Fruit fly (Drosophila melanogaster): Measurements from ENCODE around the gene TpnC73F.
A peak's percentile ranks its signal among the peaks of the same experiment; 100 is the strongest.

Gene TpnC73F

dm6 chr3L:17050661-17051452 lies 5.0 kb downstream of the TpnC73F start (continued):
- TF ChIP-seq Scr (GFP tag; IDR thresholded peaks at IDR 0.05; ENCODE audit: partially characterized antibody) (0 out of 2 replicates have a peak, but pooled peaks have one; percentile 16), wek (GFP tag; optimal IDR thresholded peaks at IDR 0.05) (no peak), CG12219 (GFP tag; optimal IDR thresholded peaks at IDR 0.05) (no peak), CG17359 (tag; optimal IDR thresholded peaks at IDR 0.05) (no peak), CG8281 (tag; optimal IDR thresholded peaks at IDR 0.05) (no peak), bbx (GFP tag; IDR thresholded peaks at IDR 0.05; ENCODE audit: partially characterized antibody) (peak; percentile 31; the same call in 1 of the 2 replicates), Eip74EF (GFP tag; optimal IDR thresholded peaks at IDR 0.05) (peak in 1 of 2 experiments; percentile 80), CG7271 (tag; optimal IDR thresholded peaks at IDR 0.05) (peak; percentile 6), Dp (GFP tag; optimal IDR thresholded peaks at IDR 0.05) (peak; percentile 84), HmgD (GFP tag; optimal IDR thresholded peaks at IDR 0.05) (peak; percentile 15), CG4617 (GFP tag; optimal IDR thresholded peaks at IDR 0.05; ENCODE audit: borderline replicate concordance) (peak; percentile 70), MESR4 (GFP tag; optimal IDR thresholded peaks at IDR 0.05) (peak; percentile 75), corto (GFP tag; optimal IDR thresholded peaks at IDR 0.05) (no peak), hkb (optimal IDR thresholded peaks at IDR 0.05) (no peak), hkb (GFP tag; IDR thresholded peaks at IDR 0.05) (0 out of 2 replicates have a peak, but pooled peaks have one; percentile 19), CG9797 (GFP tag; optimal IDR thresholded peaks at IDR 0.05) (peak; percentile 63), MBD-R2 (GFP tag; IDR thresholded peaks at IDR 0.05) (peak; percentile 58; the same call in 1 of the 2 replicates), bsh (GFP tag; optimal IDR thresholded peaks at IDR 0.05) (peak in 1 of 2 experiments; percentile 10), Pdp1 (GFP tag; optimal IDR thresholded peaks at IDR 0.05) (peak in 1 of 2 experiments; percentile 40), CG8478 (optimal IDR thresholded peaks at IDR 0.05) (peak; percentile 32), Ets97D (GFP tag; optimal IDR thresholded peaks at IDR 0.05) (peak; percentile 23), ash1 (GFP tag; optimal IDR thresholded peaks at IDR 0.05) (no peak), CG6175 (GFP tag; IDR thresholded peaks at IDR 0.05) (no peak), CG31388 (GFP tag; optimal IDR thresholded peaks at IDR 0.05) (no peak), slbo (GFP tag; IDR thresholded peaks at IDR 0.05) (0 out of 2 replicates have a peak, but pooled peaks have one; percentile 5), CG34422 (GFP tag; IDR thresholded peaks at IDR 0.05) (peak; percentile 39; the same call in 1 of the 3 replicates), stwl (tag; optimal IDR thresholded peaks at IDR 0.05) (peak; percentile 10), CG17186 (GFP tag; optimal IDR thresholded peaks at IDR 0.05) (peak; percentile 97), Lim3 (GFP tag; IDR thresholded peaks at IDR 0.05) (no peak), sqz (GFP tag; optimal IDR thresholded peaks at IDR 0.05) (no peak), en (GFP tag; optimal IDR thresholded peaks at IDR 0.05) (no peak), Med (GFP tag) (peak; percentile 49), gfzf (GFP tag; optimal IDR thresholded peaks at IDR 0.05) (peak; percentile 64), sens (GFP tag) (peak; percentile 44), CG13296 (GFP tag; optimal IDR thresholded peaks at IDR 0.05) (peak; percentile 7), mam (GFP tag; optimal IDR thresholded peaks at IDR 0.05) (no peak), Lhr (GFP tag; optimal IDR thresholded peaks at IDR 0.05) (peak; percentile 12), trem (tag; optimal IDR thresholded peaks at IDR 0.05) (peak; percentile 28), BEAF-32 (GFP tag; optimal IDR thresholded peaks at IDR 0.05) (peak; percentile 15), GATAe (GFP tag; conservative IDR thresholded peaks at IDR 0.05) (no peak), unc-4 (GFP tag; IDR thresholded peaks at IDR 0.05; ENCODE audit: partially characterized antibody) (peak; percentile 22; the same call in 1 of the 2 replicates)
